Fruit fly (Drosophila melanogaster): ENCODE data around the gene CG5953.

DNA sequence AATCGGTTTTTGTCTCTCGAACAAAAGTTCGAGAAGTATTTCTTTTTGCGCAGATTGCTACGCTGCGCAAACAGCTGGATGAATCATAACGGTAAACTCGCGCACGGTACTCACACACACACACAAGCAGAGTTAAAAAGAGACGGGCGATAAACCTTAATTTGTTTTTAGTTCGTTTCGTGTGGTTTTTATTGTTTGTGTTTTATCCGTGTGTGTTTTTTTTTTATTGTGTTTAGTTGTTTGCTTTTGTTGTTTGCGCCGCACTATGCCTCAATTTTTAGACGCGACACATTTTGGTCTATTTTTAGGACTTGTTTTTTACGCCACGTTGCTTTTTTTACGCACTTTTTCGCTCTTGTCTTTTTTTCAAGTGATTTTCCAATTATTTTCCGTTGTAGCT is 1.9 kb downstream of the CG5953 start:
- TF ChIP-seq psq (optimal IDR thresholded peaks at IDR 0.05) = no peak
- no peak for TF ChIP-seq pan (optimal IDR thresholded peaks at IDR 0.05)
- TF ChIP-seq usp (GFP tag; optimal IDR thresholded peaks at IDR 0.05) = no peak
- no peak for TF ChIP-seq CG8478 (optimal IDR thresholded peaks at IDR 0.05)
